Fruit fly (Drosophila melanogaster) whole organism, pupa: ENCODE results near the gene CG5167.

Experiments
- CG13204 ChIP-seq: fragments of 200-800 bp; sonication (Bioruptor generic); optimal IDR thresholded peaks from 2 replicates; lab custom pipeline; 2018; ENCODE audit warnings: missing biosample characterization, mild to moderate bottlenecking, missing genetic modification characterization, moderate library complexity
- CG34367 ChIP-seq: fragments of 200-800 bp; sonication (Bioruptor generic); optimal IDR thresholded peaks from 2 replicates; lab custom pipeline; 2018; ENCODE audit warnings: missing biosample characterization, mild to moderate bottlenecking, missing genetic modification characterization
- CG8301 ChIP-seq: fragments of 200-800 bp; sonication (Bioruptor generic); optimal IDR thresholded peaks from 2 replicates; lab custom pipeline; 2018; ENCODE audit warnings: missing biosample characterization, mild to moderate bottlenecking, missing genetic modification characterization
- CG9948 ChIP-seq: fragments of 200-800 bp; sonication (Bioruptor generic); optimal IDR thresholded peaks from 2 replicates; lab custom pipeline; 2018; ENCODE audit warnings: missing biosample characterization, mild to moderate bottlenecking, missing genetic modification characterization, moderate library complexity
- D1 ChIP-seq: fragments of 200-800 bp; sonication (Bioruptor generic); optimal IDR thresholded peaks from 2 replicates; lab custom pipeline; 2018; ENCODE audit warnings: missing biosample characterization, mild to moderate bottlenecking, missing genetic modification characterization, moderate library complexity
- EcR ChIP-seq: fragments of 200-800 bp; sonication (Bioruptor generic); optimal IDR thresholded peaks from 3 replicates; lab custom pipeline; 2019; ENCODE audit warnings: missing biosample characterization, missing genetic modification characterization, mild to moderate bottlenecking, moderate library complexity, missing genetic modification reagents
- Ets98B ChIP-seq: fragments of 200-800 bp; sonication (Bioruptor generic); IDR thresholded peaks from 2 replicates; pipeline ENCODE4 v1.3.6; 2022; ENCODE audit warnings: missing biosample characterization, missing genetic modification characterization
- Pif1A ChIP-seq: fragments of 200-800 bp; sonication (Bioruptor generic); optimal IDR thresholded peaks from 3 replicates; lab custom pipeline; 2016; ENCODE audit warnings: missing biosample characterization, missing genetic modification characterization
- Pif1B ChIP-seq: fragments of 200-800 bp; sonication (Bioruptor generic); optimal IDR thresholded peaks from 3 replicates; lab custom pipeline; 2016; ENCODE audit warnings: missing biosample characterization, missing genetic modification characterization
- Snoo ChIP-seq: fragments of 200-800 bp; sonication (Bioruptor generic); optimal IDR thresholded peaks from 3 replicates; lab custom pipeline; 2017; ENCODE audit warnings: missing biosample characterization, mild to moderate bottlenecking, missing genetic modification characterization, inconsistent platforms
- fd96Ca ChIP-seq: fragments of 200-800 bp; sonication (Bioruptor generic); IDR thresholded peaks from 3 replicates; pipeline ENCODE4 v1.3.6; 2022; ENCODE audit warnings: missing biosample characterization, missing genetic modification characterization
- gl ChIP-seq: fragments of 200-800 bp; sonication (Bioruptor generic); optimal IDR thresholded peaks from 2 replicates; lab custom pipeline; 2018; ENCODE audit warnings: missing biosample characterization, mild to moderate bottlenecking, missing genetic modification characterization
- rn ChIP-seq: fragments of 200-800 bp; sonication (Bioruptor generic); IDR thresholded peaks from 2 replicates; pipeline ENCODE4 v1.3.6; 2022; ENCODE audit warnings: missing biosample characterization, missing genetic modification characterization

DNA sequence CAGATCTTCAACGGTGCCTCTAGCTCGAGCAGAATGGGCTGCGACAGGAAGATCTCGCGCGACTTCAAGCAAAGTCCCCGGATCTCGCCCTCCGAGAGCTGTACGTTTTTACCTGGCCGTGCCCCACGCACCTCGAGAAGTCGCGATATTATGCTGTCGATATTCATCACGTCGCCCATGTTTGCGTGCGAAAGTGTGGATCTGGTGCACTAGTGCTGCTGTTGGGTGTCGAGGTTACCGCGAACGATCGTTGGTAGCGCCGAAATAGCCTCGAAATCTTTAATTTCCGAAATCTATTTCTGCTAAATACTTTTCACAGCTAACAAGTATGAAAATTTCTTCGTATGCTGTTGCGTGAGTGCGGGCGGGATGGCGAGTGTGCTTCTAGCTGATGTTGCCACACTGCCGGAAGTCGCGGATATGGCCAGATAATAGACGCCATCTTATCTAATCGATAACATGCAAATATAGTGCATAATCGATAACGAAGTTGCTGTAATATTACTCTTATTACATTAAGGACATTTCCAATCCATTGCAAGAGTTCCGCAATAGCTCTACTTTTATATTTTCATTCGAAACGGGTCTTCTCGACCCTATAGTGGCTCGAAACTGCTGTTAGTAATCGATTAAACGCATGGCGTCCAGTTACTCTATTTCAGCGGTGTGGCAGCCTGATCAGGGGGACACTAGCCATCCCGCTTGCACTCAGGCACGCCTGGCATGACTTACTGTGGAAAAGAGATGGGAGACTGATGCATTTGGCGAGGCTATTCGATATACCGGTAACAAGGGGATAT, 19.4 kb downstream of the CG5167 start, which contains the start of gene Pp1-87B:
- no peak for TF ChIP-seq D1 (tag; lab: Kevin White, UChicago)
- no peak for TF ChIP-seq EcR (GFP tag; lab: Kevin White, UChicago)
- no peak for TF ChIP-seq CG8301 (tag; lab: Kevin White, UChicago)
- no peak for TF ChIP-seq CG9948 (tag; lab: Kevin White, UChicago)
- TF ChIP-seq CG34367 (tag; lab: Kevin White, UChicago): no peak
- TF ChIP-seq gl (tag; lab: Kevin White, UChicago): no peak
- no peak for TF ChIP-seq fd96Ca (GFP tag; lab: Robert Waterston, UW)
- no peak for TF ChIP-seq Ets98B (GFP tag; lab: Robert Waterston, UW)
- TF ChIP-seq Pif1B: no peak
- peak; percentile 31 for TF ChIP-seq Snoo (tag; lab: Kevin White, UChicago)
- TF ChIP-seq CG13204 (GFP tag; lab: Kevin White, UChicago): no peak
- TF ChIP-seq rn (GFP tag; lab: Robert Waterston, UW): no peak
- no peak for TF ChIP-seq Pif1A (GFP tag; lab: Kevin White, UChicago)
